Worm (Caenorhabditis elegans): Measurements from ENCODE around the gene C54D10.3.

C54D10.3 gene

DNA sequence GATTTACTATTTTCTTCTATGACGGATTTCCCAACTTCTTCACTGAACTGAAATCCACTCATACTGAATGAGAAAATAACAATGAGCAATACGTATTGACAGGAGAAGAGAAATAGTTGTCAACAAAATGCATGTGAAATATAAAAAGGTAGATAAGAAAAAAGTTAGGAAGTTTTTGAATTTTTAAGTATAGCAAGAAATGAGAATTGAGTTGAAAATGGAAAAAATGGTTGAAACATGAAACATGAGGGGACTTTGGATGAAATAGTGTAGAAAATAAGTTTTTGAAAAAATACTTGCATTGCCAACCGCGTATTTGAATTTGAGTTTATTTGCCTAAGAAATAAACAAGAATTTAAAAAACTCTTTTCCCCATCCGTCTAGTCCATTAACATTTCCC lies 28.5 kb downstream of the C54D10.3 start, which contains the start of the genes pals-38 and C54D10.9:
Gene pals-38 (minus strand): TSS at position 101 of the 400 bp plus-strand sequence.
Gene C54D10.9 (plus strand): TSS at position 259 of the 400 bp plus-strand sequence.
- no peak for TF ChIP-seq unc-39 (tag; optimal IDR thresholded peaks at IDR 0.05)
- TF ChIP-seq elt-3 (tag; optimal IDR thresholded peaks at IDR 0.05), result no peak
- TF ChIP-seq nhr-67 (tag; optimal IDR thresholded peaks at IDR 0.05), result no peak
- no peak for TF ChIP-seq pha-4 (tag; optimal IDR thresholded peaks at IDR 0.05)
- TF ChIP-seq nhr-237 (tag; optimal IDR thresholded peaks at IDR 0.05), result no peak
- TF ChIP-seq fos-1 (tag; optimal IDR thresholded peaks at IDR 0.05), result no peak
- TF ChIP-seq ZK546.5 (tag; optimal IDR thresholded peaks at IDR 0.05), result no peak
- no peak for TF ChIP-seq lin-15B (tag; optimal IDR thresholded peaks at IDR 0.05)
- TF ChIP-seq ama-1 (optimal IDR thresholded peaks at IDR 0.05), result no peak
- TF ChIP-seq aly-2 (tag; optimal IDR thresholded peaks at IDR 0.05), result no peak

DNA sequence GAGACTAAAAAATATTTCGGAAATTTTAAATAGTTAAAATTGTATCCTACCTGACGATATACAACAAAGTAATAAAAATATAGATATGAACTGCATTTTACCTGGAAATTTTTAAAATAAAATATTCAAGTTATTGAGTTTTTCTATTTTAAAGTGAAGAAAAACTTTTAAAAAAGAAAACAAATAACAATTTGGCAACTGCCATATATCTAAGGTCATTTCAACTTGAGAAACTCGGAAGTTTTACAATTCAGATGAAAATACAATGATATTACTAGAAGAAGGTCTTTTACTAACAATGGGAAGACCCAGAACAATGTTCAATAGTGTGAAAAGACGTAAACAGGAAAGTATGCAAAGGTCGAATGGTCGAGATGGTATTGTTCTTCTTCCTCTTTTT lies 31.5 kb downstream of the C54D10.3 start, which contains the start of gene C54D10.10:
Gene C54D10.10 (minus strand): TSS at position 101 of the 400 bp plus-strand sequence.
- TF ChIP-seq ama-1 (optimal IDR thresholded peaks at IDR 0.05) (no peak), pqm-1 (tag; optimal IDR thresholded peaks at IDR 0.05) (no peak), snpc-4 (tag; optimal IDR thresholded peaks at IDR 0.05) (no peak), nfya-1 (tag; optimal IDR thresholded peaks at IDR 0.05; ENCODE audit: insufficient read depth) (no peak), nhr-25 (tag; optimal IDR thresholded peaks at IDR 0.05) (no peak), aly-2 (tag; optimal IDR thresholded peaks at IDR 0.05) (no peak), ztf-11 (tag; optimal IDR thresholded peaks at IDR 0.05) (no peak), ceh-28 (tag; optimal IDR thresholded peaks at IDR 0.05) (no peak), mdl-1 (tag; optimal IDR thresholded peaks at IDR 0.05) (no peak), mml-1 (tag; optimal IDR thresholded peaks at IDR 0.05) (no peak), ZK546.5 (tag; optimal IDR thresholded peaks at IDR 0.05) (no peak), nhr-11 (tag; optimal IDR thresholded peaks at IDR 0.05) (no peak)

DNA sequence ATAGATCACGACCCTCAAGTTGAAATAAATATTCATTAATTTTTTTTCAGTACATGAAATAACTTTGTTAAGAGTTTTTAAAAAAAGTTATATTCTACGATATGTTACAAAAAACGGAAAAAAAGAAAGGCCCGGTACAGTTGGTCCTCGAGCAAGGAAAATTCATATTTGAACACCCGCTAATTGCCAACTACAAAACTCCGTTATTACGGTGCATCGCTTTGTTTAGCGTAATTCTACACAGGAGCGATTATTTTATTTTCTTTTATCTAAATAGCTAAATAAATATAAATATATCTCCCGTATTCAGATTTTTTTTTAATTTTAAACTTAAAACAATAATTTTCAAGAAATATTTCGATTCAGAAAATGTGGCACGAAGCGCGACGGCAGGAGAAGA lies 32.0 kb downstream of the C54D10.3 start, which contains the start of gene F28C1.1:
Gene F28C1.1 (plus strand): TSS at position 365 of the 400 bp plus-strand sequence.
- TF ChIP-seq nfya-1 (tag; optimal IDR thresholded peaks at IDR 0.05; ENCODE audit: insufficient read depth) (peak; percentile 46), hmg-11 (tag; optimal IDR thresholded peaks at IDR 0.05) (no peak), elt-1 (tag; optimal IDR thresholded peaks at IDR 0.05) (no peak), egl-27 (tag; optimal IDR thresholded peaks at IDR 0.05) (no peak), pha-4 (tag; optimal IDR thresholded peaks at IDR 0.05) (peak; percentile 33), R02D3.7 (tag; optimal IDR thresholded peaks at IDR 0.05) (peak; percentile 66)

DNA sequence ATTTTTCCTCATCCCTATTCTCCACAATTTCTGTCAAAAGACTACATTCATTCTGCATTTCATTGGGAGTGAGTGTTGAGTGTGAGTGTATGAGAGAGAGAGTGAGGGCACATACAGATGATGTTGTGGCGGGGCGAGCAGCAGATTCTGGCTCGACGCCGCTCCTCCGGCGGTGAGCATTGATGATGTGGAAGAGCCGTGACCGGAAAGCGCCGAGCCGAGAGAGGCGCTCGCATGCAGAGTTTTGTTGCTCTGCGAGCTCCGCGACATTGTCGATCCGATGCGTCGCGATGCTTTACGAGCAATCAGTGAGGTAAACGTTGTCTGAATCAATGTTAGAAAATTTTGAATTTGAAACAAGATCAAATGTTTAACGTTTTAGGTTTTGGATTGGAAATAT lies 37.3 kb downstream of the C54D10.3 start:
- TF ChIP-seq nfya-1 (tag; optimal IDR thresholded peaks at IDR 0.05; ENCODE audit: insufficient read depth) (peak; percentile 20), ama-1 (optimal IDR thresholded peaks at IDR 0.05) (no peak)

DNA sequence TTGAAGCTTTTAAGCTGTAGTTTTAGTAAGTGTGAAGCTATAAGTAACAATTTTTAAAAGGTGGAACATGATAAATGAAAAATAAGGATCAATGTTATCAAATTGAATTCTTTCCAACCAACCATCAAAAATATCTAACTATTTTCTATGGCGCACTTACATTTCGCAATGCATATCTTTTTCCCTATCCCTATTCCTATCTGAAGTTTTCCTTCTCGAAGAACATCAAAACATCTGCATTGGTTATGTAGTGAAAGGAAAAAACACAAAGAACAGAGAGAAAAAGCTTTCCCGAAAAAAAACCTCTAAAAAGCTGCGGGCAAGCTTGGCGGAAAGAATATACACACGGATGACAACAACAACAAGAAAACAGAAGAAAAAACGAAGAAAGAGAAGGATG lies 42.2 kb downstream of the C54D10.3 start:
- TF ChIP-seq ceh-9 (tag; optimal IDR thresholded peaks at IDR 0.05) (no peak), daf-12 (tag; optimal IDR thresholded peaks at IDR 0.05) (no peak), snpc-4 (tag; optimal IDR thresholded peaks at IDR 0.05) (no peak), nhr-12 (tag; optimal IDR thresholded peaks at IDR 0.05) (no peak), egl-5 (tag; optimal IDR thresholded peaks at IDR 0.05) (peak; percentile 6)

DNA sequence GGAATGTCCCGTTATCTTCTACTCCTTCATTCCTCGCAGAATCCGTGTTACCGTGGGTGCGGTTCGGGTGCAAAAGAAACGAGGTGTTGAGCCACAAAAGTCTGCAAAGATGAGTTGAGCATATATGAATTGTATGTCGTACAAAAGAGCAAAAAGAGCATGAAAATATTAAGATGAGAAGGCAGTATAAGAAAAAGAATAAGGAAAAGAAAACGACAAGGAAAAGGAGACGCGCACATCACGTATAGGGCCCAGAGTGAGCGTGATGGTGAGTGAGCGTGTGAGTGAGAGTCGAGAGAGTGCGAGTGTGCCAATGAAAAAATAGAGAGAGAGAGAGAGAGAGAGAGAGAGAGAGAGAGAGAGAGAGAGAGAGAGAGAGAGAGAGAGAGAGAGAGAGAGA lies 44.5 kb downstream of the C54D10.3 start, which contains the start of gene egl-10:
Gene egl-10 (minus strand): TSS at position 101 of the 400 bp plus-strand sequence.
- peak; percentile 27 for TF ChIP-seq pha-4 (tag; optimal IDR thresholded peaks at IDR 0.05)
- TF ChIP-seq ztf-11 (tag; optimal IDR thresholded peaks at IDR 0.05), result no peak
- peak; percentile 19 for TF ChIP-seq nfya-1 (tag; optimal IDR thresholded peaks at IDR 0.05; ENCODE audit: insufficient read depth)
- no peak for TF ChIP-seq nhr-43 (tag; optimal IDR thresholded peaks at IDR 0.05; ENCODE audit: poor library complexity, severe bottlenecking)
- TF ChIP-seq aly-2 (tag; optimal IDR thresholded peaks at IDR 0.05), result no peak

DNA sequence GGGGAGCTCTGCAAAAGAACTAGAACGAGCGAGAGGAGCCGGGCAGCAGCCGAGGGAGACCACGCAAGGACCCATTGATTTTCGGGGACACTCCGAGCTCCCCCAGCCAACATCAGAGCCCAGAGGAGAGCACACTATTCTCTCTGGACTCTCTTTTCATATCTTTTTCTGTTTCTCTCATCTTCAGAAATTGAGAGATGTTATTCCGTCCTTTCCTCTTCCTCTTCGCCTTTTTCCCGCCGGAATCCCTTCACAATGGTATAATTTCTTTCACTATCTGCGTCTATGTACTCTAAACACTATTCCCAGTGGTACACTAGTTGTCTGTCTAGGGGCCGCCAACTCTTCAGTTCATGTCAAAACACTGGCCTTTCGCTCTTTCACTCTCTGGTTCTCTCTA lies 47.0 kb downstream of the C54D10.3 start:
- peak; percentile 76 for TF ChIP-seq nfya-1 (tag; optimal IDR thresholded peaks at IDR 0.05; ENCODE audit: insufficient read depth)
- TF ChIP-seq nhr-76 (tag; optimal IDR thresholded peaks at IDR 0.05), result no peak
- peak; percentile 69 for TF ChIP-seq lsy-12 (tag; optimal IDR thresholded peaks at IDR 0.05)
- no peak for TF ChIP-seq elt-2 (tag; optimal IDR thresholded peaks at IDR 0.05)
- TF ChIP-seq lin-15B (tag; optimal IDR thresholded peaks at IDR 0.05), result peak; percentile 61
- peak; percentile 75 for TF ChIP-seq snpc-4 (tag; optimal IDR thresholded peaks at IDR 0.05)
- no peak for TF ChIP-seq unc-62 (GFP tag; optimal IDR thresholded peaks at IDR 0.05)
- peak; percentile 83 for TF ChIP-seq egl-5 (tag; optimal IDR thresholded peaks at IDR 0.05)
- TF ChIP-seq nhr-11 (tag; optimal IDR thresholded peaks at IDR 0.05), result peak; percentile 26
- peak; percentile 57 for TF ChIP-seq pha-4 (tag; optimal IDR thresholded peaks at IDR 0.05)
- TF ChIP-seq nhr-23 (tag; optimal IDR thresholded peaks at IDR 0.05), result peak; percentile 82
- TF ChIP-seq mdl-1 (tag; optimal IDR thresholded peaks at IDR 0.05), result no peak
- TF ChIP-seq tbx-2 (tag; optimal IDR thresholded peaks at IDR 0.05), result peak; percentile 81
- TF ChIP-seq ama-1 (optimal IDR thresholded peaks at IDR 0.05), result peak; percentile 32
- no peak for TF ChIP-seq unc-39 (tag; optimal IDR thresholded peaks at IDR 0.05)
- peak; percentile 49 for TF ChIP-seq nhr-43 (tag; optimal IDR thresholded peaks at IDR 0.05; ENCODE audit: poor library complexity, severe bottlenecking)
- peak; percentile 72 for TF ChIP-seq ceh-28 (tag; optimal IDR thresholded peaks at IDR 0.05)
- no peak for TF ChIP-seq egl-27 (tag; optimal IDR thresholded peaks at IDR 0.05)
- peak; percentile 81 for TF ChIP-seq lin-39 (tag; optimal IDR thresholded peaks at IDR 0.05)
- peak; percentile 41 for TF ChIP-seq nhr-25 (tag; optimal IDR thresholded peaks at IDR 0.05)
- no peak for TF ChIP-seq nhr-12 (tag; optimal IDR thresholded peaks at IDR 0.05)
- no peak for TF ChIP-seq ztf-11 (tag; optimal IDR thresholded peaks at IDR 0.05)
- TF ChIP-seq nhr-67 (tag; optimal IDR thresholded peaks at IDR 0.05), result no peak
- TF ChIP-seq ceh-82 (tag; optimal IDR thresholded peaks at IDR 0.05), result peak; percentile 58
- TF ChIP-seq ZK546.5 (tag; optimal IDR thresholded peaks at IDR 0.05), result no peak
- no peak for TF ChIP-seq nhr-237 (tag; optimal IDR thresholded peaks at IDR 0.05)
- peak; percentile 41 for TF ChIP-seq zag-1 (tag; optimal IDR thresholded peaks at IDR 0.05)
